Worm (Caenorhabditis elegans) whole organism, mixed stage, embryonic: Measurements from ENCODE around the gene Y43F8B.22.
A peak's percentile ranks its signal among the peaks of the same experiment; 100 is the strongest.

ENCODE experiments used
- cnd-1 ChIP-seq: fragments of 200-800 bp; sonication (Bioruptor generic); optimal IDR thresholded peaks from 2 replicates; lab custom pipeline; 2018; ENCODE audit warnings: mild to moderate bottlenecking, missing genetic modification characterization, missing compliant biosample characterization
- ham-2 ChIP-seq: fragments of 200-800 bp; sonication (Bioruptor generic); optimal IDR thresholded peaks from 2 replicates; lab custom pipeline; 2018; ENCODE audit warnings: mild to moderate bottlenecking, missing genetic modification characterization, missing compliant biosample characterization
- nhr-12 ChIP-seq: fragments of 150-350 bp; optimal IDR thresholded peaks from 2 replicates; lab custom pipeline; 2014; ENCODE audit warnings: missing biosample characterization, missing genetic modification characterization
- nhr-237 ChIP-seq: fragments of 150-350 bp; optimal IDR thresholded peaks from 2 replicates; lab custom pipeline; 2014; ENCODE audit warnings: missing biosample characterization, missing genetic modification characterization
- sptf-1 ChIP-seq: sonication (generic microtip); optimal IDR thresholded peaks from 2 replicates; lab custom pipeline; 2017; ENCODE audit warnings: mild to moderate bottlenecking, missing genetic modification characterization, moderate library complexity, missing compliant biosample characterization
- zip-8 ChIP-seq: fragments of 150-350 bp; optimal IDR thresholded peaks from 2 replicates; lab custom pipeline; 2014; ENCODE audit warnings: missing biosample characterization, missing genetic modification characterization
- ztf-11 ChIP-seq: fragments of 150-350 bp; optimal IDR thresholded peaks from 2 replicates; lab custom pipeline; 2014; ENCODE audit warnings: missing biosample characterization, missing genetic modification characterization

ce11 chrV:19512260-19512947 is 29.8 kb downstream of the Y43F8B.22 start, which contains the start of gene Y43F8B.19:
- no peak for TF ChIP-seq nhr-237 (tag; lab: Kevin White, UChicago)
- TF ChIP-seq ham-2 = peak; percentile 8
- no peak for TF ChIP-seq sptf-1 (tag; lab: Kevin White, UChicago)
- TF ChIP-seq nhr-12 (tag; lab: Kevin White, UChicago) = no peak
- no peak for TF ChIP-seq cnd-1 (tag; lab: Kevin White, UChicago)
- TF ChIP-seq ztf-11 (tag; lab: Kevin White, UChicago) = no peak
- no peak for TF ChIP-seq zip-8 (tag; lab: Kevin White, UChicago)
